Worm (Caenorhabditis elegans) whole organism, early embryonic: ENCODE measurements around the gene F10E9.7.
A peak's percentile ranks its signal among the peaks of the same experiment; 100 is the strongest.

Experiments used
- B0310.2 ChIP-seq: sonication (generic microtip); optimal IDR thresholded peaks from 2 replicates; lab custom pipeline; 2016; ENCODE audit warnings: mild to moderate bottlenecking, missing genetic modification characterization, missing compliant biosample characterization
- F13C5.2 ChIP-seq: sonication (generic microtip); optimal IDR thresholded peaks from 2 replicates; lab custom pipeline; 2017; ENCODE audit warnings: mild to moderate bottlenecking, missing genetic modification characterization, inconsistent platforms, missing compliant biosample characterization
- aly-1 ChIP-seq: sonication (generic microtip); optimal IDR thresholded peaks from 2 replicates; lab custom pipeline; 2016; ENCODE audit warnings: missing genetic modification characterization, missing compliant biosample characterization
- ama-1 ChIP-seq: fragments of 150-350 bp; optimal IDR thresholded peaks from 2 replicates; lab custom pipeline; 2014
- ceh-13 ChIP-seq: fragments of 200-800 bp; sonication (Bioruptor generic); optimal IDR thresholded peaks from 2 replicates; lab custom pipeline; 2018; ENCODE audit warnings: mild to moderate bottlenecking, missing genetic modification characterization, missing compliant biosample characterization
- ceh-36 ChIP-seq: sonication (generic microtip); optimal IDR thresholded peaks from 2 replicates; lab custom pipeline; 2016; ENCODE audit warnings: missing genetic modification characterization, inconsistent platforms, missing compliant biosample characterization
- ets-7 ChIP-seq: sonication (generic microtip); optimal IDR thresholded peaks from 2 replicates; lab custom pipeline; 2016; ENCODE audit warnings: missing genotype, missing genetic modification characterization, missing compliant biosample characterization
- flt-1 ChIP-seq: fragments of 200-800 bp; sonication (Bioruptor generic); IDR thresholded peaks from 2 replicates; pipeline ENCODE4 v1.3.6; 2022; ENCODE audit warnings: missing genetic modification characterization, missing compliant biosample characterization
- hmbx-1 ChIP-seq: sonication (generic microtip); optimal IDR thresholded peaks from 2 replicates; lab custom pipeline; 2016; ENCODE audit warnings: mild to moderate bottlenecking, missing genetic modification characterization, missing compliant biosample characterization
- hmg-4 ChIP-seq: fragments of 200-800 bp; sonication (Bioruptor generic); optimal IDR thresholded peaks from 2 replicates; lab custom pipeline; 2018; ENCODE audit warnings: mild to moderate bottlenecking, missing genetic modification characterization, missing compliant biosample characterization
- hnd-1 ChIP-seq: sonication (generic microtip); optimal IDR thresholded peaks from 2 replicates; lab custom pipeline; 2016; ENCODE audit warnings: missing genetic modification characterization, missing compliant biosample characterization
- pes-1 ChIP-seq: fragments of 200-800 bp; sonication (Bioruptor generic); IDR thresholded peaks from 2 replicates; pipeline ENCODE4 v1.3.6; 2022; ENCODE audit warnings: missing genetic modification reagents, missing genetic modification characterization, missing compliant biosample characterization
- scrt-1 ChIP-seq: fragments of 200-800 bp; sonication (Bioruptor generic); IDR thresholded peaks from 2 replicates; pipeline ENCODE4 v1.3.6; 2022; ENCODE audit warnings: missing genetic modification characterization, missing compliant biosample characterization
- sea-1 ChIP-seq: fragments of 200-800 bp; sonication (Bioruptor generic); conservative IDR thresholded peaks from 2 replicates; pipeline ENCODE4 v1.3.6; 2022; ENCODE audit warnings: missing genetic modification characterization, missing compliant biosample characterization
- tbx-11 ChIP-seq: fragments of 200-800 bp; sonication (Bioruptor generic); IDR thresholded peaks from 2 replicates; pipeline ENCODE4 v1.3.6; 2022; ENCODE audit warnings: missing genetic modification characterization, missing compliant biosample characterization
- tbx-37 ChIP-seq: fragments of 200-800 bp; sonication (Bioruptor generic); conservative IDR thresholded peaks from 2 replicates; pipeline ENCODE4 v1.3.6; 2022; ENCODE audit warnings: missing genetic modification reagents, missing genetic modification characterization, missing compliant biosample characterization
- tra-4 ChIP-seq: sonication (generic microtip); optimal IDR thresholded peaks from 2 replicates; lab custom pipeline; 2017; ENCODE audit warnings: missing genetic modification characterization, missing compliant biosample characterization

Gene F10E9.7

DNA sequence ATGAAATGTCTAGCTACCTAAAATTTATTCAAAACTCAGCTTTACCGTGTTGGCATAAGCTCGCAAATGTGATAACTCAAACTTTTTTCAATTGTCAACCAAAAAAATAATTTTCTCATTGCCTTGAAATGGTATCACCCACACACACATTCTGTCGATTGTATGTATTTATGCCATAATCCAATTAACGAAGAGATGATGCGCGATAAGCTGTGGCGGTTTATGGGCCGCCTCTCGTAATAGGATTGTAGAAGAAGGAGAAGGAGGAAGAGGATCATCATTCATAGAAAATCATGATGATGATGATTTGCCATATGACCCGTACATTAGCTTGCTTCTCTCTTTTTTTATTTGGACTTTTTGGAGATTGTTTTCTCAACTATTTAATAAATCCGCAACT is 18.1 kb downstream of the F10E9.7 start:
- TF ChIP-seq B0310.2 (tag; lab: Kevin White, UChicago): no peak
- no peak for TF ChIP-seq scrt-1
- TF ChIP-seq ets-7: no peak
- TF ChIP-seq F13C5.2: no peak
- no peak for TF ChIP-seq ceh-13 (GFP tag; lab: Kevin White, UChicago)
- no peak for TF ChIP-seq hmbx-1 (tag; lab: Kevin White, UChicago)
- TF ChIP-seq aly-1 (tag; lab: Kevin White, UChicago): no peak
- no peak for TF ChIP-seq sea-1 (GFP tag; lab: Robert Waterston, UW)
- no peak for TF ChIP-seq hnd-1
- TF ChIP-seq tbx-37 (GFP tag; lab: Robert Waterston, UW): no peak
- no peak for TF ChIP-seq flt-1 (GFP tag; lab: Robert Waterston, UW)
- TF ChIP-seq ceh-36: no peak
- TF ChIP-seq pes-1: no peak
- no peak for TF ChIP-seq tbx-11 (GFP tag; lab: Robert Waterston, UW)

DNA sequence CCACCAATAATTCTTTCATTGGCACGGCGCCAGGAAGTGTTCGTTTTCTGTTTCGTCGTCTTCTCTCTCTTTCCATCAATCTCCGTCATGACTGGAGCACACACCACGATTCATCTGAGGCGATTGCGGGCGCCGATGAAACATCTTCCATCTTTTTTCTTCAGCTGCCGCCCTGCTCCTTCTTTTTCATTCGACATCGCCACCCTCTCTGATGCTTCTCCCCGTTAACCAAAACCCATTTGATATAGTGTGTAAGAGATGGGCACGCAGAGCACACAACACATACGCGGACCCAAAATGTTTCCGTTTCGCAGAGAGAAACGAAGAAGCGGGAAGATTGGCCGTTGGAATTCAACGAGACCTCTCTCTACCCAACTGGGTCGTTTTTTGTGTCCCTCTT is 19.7 kb downstream of the F10E9.7 start:
- TF ChIP-seq F13C5.2 (no peak), hmg-4 (GFP tag; lab: Kevin White, UChicago) (peak; percentile 38), pes-1 (no peak), ceh-13 (GFP tag; lab: Kevin White, UChicago) (no peak)

- TF ChIP-seq ceh-36 (no peak), scrt-1 (no peak), ceh-13 (GFP tag; lab: Kevin White, UChicago) (no peak)
Observed at ce11 chrIII:8286824-8287223, 20.4 kb downstream of the F10E9.7 start.

DNA sequence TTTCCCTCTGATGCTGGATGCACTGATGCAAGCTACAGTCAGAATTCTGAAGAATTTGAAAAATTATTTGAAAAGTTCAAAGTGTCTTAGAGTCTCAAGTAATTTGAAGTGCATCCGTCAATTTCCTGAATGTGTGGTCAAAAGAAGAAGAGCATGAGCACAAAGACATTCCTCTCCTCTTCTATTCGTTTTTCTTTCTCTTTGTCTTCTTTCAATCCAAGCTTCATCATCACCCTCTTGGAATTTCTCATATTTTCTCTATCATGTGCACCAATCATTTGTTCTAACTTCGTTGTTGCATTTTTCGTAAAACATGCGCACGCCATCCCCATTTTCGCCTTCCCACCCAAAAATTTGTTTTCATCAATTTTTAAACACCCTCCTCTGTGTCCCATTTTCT is 21.2 kb downstream of the F10E9.7 start:
- TF ChIP-seq ama-1 (no peak), B0310.2 (tag; lab: Kevin White, UChicago) (no peak), pes-1 (no peak), hmg-4 (GFP tag; lab: Kevin White, UChicago) (no peak), F13C5.2 (no peak), tbx-11 (GFP tag; lab: Robert Waterston, UW) (no peak), ets-7 (no peak), flt-1 (GFP tag; lab: Robert Waterston, UW) (no peak), hnd-1 (no peak), hmbx-1 (tag; lab: Kevin White, UChicago) (no peak), ceh-13 (GFP tag; lab: Kevin White, UChicago) (no peak), scrt-1 (no peak), ceh-36 (no peak), tra-4 (tag; lab: Kevin White, UChicago) (no peak), aly-1 (tag; lab: Kevin White, UChicago) (no peak)

ce11 chrIII:8283525-8283924 is 23.7 kb downstream of the F10E9.7 start:
- no peak for TF ChIP-seq F13C5.2
- no peak for TF ChIP-seq tbx-11 (GFP tag; lab: Robert Waterston, UW)

DNA sequence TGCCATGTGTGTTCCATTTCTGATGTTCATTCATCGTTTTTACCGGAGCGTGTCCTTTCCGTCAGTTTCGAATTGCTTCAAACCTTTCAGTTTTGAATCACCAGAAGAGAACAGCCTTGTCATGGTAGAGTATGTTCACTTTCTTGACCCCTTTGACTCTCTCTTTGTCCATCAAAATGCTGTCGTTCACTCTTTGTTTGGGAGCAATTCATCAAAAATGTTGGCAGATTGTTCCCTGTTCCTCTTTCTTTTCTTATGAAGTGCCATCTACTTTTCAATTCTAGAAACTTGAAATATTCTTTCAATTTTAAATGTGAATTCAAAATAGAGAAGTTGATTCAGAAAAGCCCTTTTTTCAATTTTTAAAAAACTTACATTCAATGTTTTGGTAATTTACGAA is 25.9 kb downstream of the F10E9.7 start:
- no peak for TF ChIP-seq B0310.2 (tag; lab: Kevin White, UChicago)
- TF ChIP-seq scrt-1: no peak

DNA sequence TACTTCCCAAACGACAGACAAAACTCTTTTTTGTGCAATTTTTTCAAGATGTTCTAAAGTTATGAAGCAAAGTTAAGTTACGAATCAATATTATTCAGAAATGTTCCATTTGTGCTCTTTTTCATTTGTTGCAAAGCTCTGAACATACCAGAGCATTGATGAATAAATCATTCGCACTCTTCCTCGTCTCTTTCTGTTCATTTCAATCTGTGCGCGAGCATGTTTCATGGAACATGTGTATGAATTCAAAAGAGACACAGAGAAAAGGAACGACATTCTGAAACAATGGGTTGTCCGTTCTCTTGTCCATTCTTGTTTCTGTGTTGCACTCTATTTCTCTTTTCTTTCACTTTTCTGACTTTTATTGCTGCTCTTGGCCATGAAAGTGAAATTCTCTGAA is 26.9 kb downstream of the F10E9.7 start:
- TF ChIP-seq hnd-1 (no peak), flt-1 (GFP tag; lab: Robert Waterston, UW) (no peak), tra-4 (tag; lab: Kevin White, UChicago) (no peak), sea-1 (GFP tag; lab: Robert Waterston, UW) (no peak), ceh-36 (no peak), B0310.2 (tag; lab: Kevin White, UChicago) (no peak), F13C5.2 (no peak), hmg-4 (GFP tag; lab: Kevin White, UChicago) (no peak), ama-1 (no peak), hmbx-1 (tag; lab: Kevin White, UChicago) (no peak), ets-7 (no peak), tbx-11 (GFP tag; lab: Robert Waterston, UW) (no peak), aly-1 (tag; lab: Kevin White, UChicago) (no peak), scrt-1 (no peak), ceh-13 (GFP tag; lab: Kevin White, UChicago) (no peak)

ce11 chrIII:8279567-8279966 is 27.7 kb downstream of the F10E9.7 start:
- TF ChIP-seq ceh-36 (no peak), tbx-11 (GFP tag; lab: Robert Waterston, UW) (no peak), tbx-37 (GFP tag; lab: Robert Waterston, UW) (no peak), sea-1 (GFP tag; lab: Robert Waterston, UW) (no peak), ceh-13 (GFP tag; lab: Kevin White, UChicago) (no peak), B0310.2 (tag; lab: Kevin White, UChicago) (no peak), hmbx-1 (tag; lab: Kevin White, UChicago) (no peak), scrt-1 (no peak), pes-1 (no peak), aly-1 (tag; lab: Kevin White, UChicago) (no peak), hnd-1 (no peak), ets-7 (no peak), flt-1 (GFP tag; lab: Robert Waterston, UW) (no peak), hmg-4 (GFP tag; lab: Kevin White, UChicago) (no peak), F13C5.2 (no peak), tra-4 (tag; lab: Kevin White, UChicago) (no peak), ama-1 (no peak)

DNA sequence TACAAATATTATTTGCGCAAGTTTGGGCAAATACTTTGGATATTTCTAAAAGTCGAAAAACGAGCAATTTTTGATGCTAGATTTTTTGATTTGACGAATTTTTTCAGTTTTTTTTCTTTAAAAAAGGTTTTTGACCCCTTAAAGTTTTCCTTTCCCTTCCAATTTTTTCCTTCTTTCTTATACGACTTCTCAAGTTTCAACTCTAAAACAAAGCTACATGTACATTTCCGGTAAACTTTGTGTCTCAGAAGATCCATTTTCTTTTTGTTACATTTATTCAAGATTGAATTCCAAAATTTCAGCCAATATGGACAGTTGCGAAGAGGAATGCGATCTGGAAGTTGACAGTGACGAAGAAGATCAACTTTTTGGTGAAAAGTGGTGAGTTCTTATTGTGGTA is 28.4 kb downstream of the F10E9.7 start, which contains the start of gene mig-10:
TSS of gene mig-10 (plus strand) at position 301 of the 400 bp plus-strand sequence.
- no peak for TF ChIP-seq tbx-37 (GFP tag; lab: Robert Waterston, UW)
- no peak for TF ChIP-seq hmg-4 (GFP tag; lab: Kevin White, UChicago)
- TF ChIP-seq ceh-13 (GFP tag; lab: Kevin White, UChicago): no peak
- TF ChIP-seq ets-7: no peak
- no peak for TF ChIP-seq scrt-1
- no peak for TF ChIP-seq tbx-11 (GFP tag; lab: Robert Waterston, UW)
- no peak for TF ChIP-seq pes-1
- TF ChIP-seq sea-1 (GFP tag; lab: Robert Waterston, UW): no peak
- TF ChIP-seq ama-1: no peak
- no peak for TF ChIP-seq flt-1 (GFP tag; lab: Robert Waterston, UW)
- no peak for TF ChIP-seq tra-4 (tag; lab: Kevin White, UChicago)
- no peak for TF ChIP-seq B0310.2 (tag; lab: Kevin White, UChicago)
- no peak for TF ChIP-seq aly-1 (tag; lab: Kevin White, UChicago)
- TF ChIP-seq F13C5.2: no peak
- no peak for TF ChIP-seq ceh-36
- no peak for TF ChIP-seq hmbx-1 (tag; lab: Kevin White, UChicago)
- TF ChIP-seq hnd-1: no peak
